Worm (Caenorhabditis elegans): ENCODE results near the gene R02D5.24.

ce11 chrV:14521000-14521399 lies 19.9 kb downstream of the R02D5.24 start, which contains the start of gene C53A5.17:
- TF ChIP-seq nfya-1 (tag; optimal IDR thresholded peaks at IDR 0.05) (no peak), che-1 (tag; optimal IDR thresholded peaks at IDR 0.05) (no peak), unc-3 (GFP tag; conservative IDR thresholded peaks at IDR 0.05) (no peak), unc-3 (tag; optimal IDR thresholded peaks at IDR 0.05) (no peak), pag-3 (tag; optimal IDR thresholded peaks at IDR 0.05; ENCODE audit: borderline replicate concordance) (no peak), ama-1 (optimal IDR thresholded peaks at IDR 0.05) (no peak), gmeb-2 (tag; optimal IDR thresholded peaks at IDR 0.05) (no peak), eyg-1 (tag; optimal IDR thresholded peaks at IDR 0.05) (no peak), nhr-11 (tag; optimal IDR thresholded peaks at IDR 0.05) (no peak), unc-55 (GFP tag; optimal IDR thresholded peaks at IDR 0.05) (no peak)
